Fruit fly (Drosophila melanogaster): ENCODE results near the gene Ucp4A.

Ucp4A gene

dm6 chrX:17806335-17806734, 38.4 kb upstream of the Ucp4A start:
- no peak for TF ChIP-seq CG10348 (GFP tag; IDR thresholded peaks at IDR 0.05)
- TF ChIP-seq CG8159 (tag; optimal IDR thresholded peaks at IDR 0.05) = peak; percentile 41
- peak; percentile 40 for TF ChIP-seq CG34367 (tag; optimal IDR thresholded peaks at IDR 0.05)
- TF ChIP-seq gl (tag; optimal IDR thresholded peaks at IDR 0.05) = peak; percentile 41
- TF ChIP-seq CG4496 (GFP tag; IDR thresholded peaks at IDR 0.05) = 0 out of 3 replicates have a peak, but pooled peaks have one; percentile 16
- no peak for TF ChIP-seq CG32121 (GFP tag; IDR thresholded peaks at IDR 0.05)
- TF ChIP-seq Pif1A (GFP tag; optimal IDR thresholded peaks at IDR 0.05) = peak; percentile 39
- peak; percentile 48 for TF ChIP-seq CG15710 (tag; optimal IDR thresholded peaks at IDR 0.05)
- peak; percentile 30 for TF ChIP-seq CG17806 (tag; optimal IDR thresholded peaks at IDR 0.05)
- peak; percentile 34 for TF ChIP-seq Pif1B (GFP tag; optimal IDR thresholded peaks at IDR 0.05)
- peak; percentile 60 for TF ChIP-seq CG13204 (GFP tag; optimal IDR thresholded peaks at IDR 0.05)
- TF ChIP-seq CG9948 (tag; optimal IDR thresholded peaks at IDR 0.05) = peak; percentile 23
- TF ChIP-seq D1 (tag; optimal IDR thresholded peaks at IDR 0.05) = no peak
- peak; percentile 68 for TF ChIP-seq CG12605 (GFP tag; IDR thresholded peaks at IDR 0.05)
- no peak for TF ChIP-seq CG14655 (GFP tag; optimal IDR thresholded peaks at IDR 0.05)
- TF ChIP-seq EcR (GFP tag; optimal IDR thresholded peaks at IDR 0.05) = no peak
- no peak for TF ChIP-seq rn (GFP tag; IDR thresholded peaks at IDR 0.05)

dm6 chrX:17806973-17807372, 37.8 kb upstream of the Ucp4A start:
- peak; percentile 70 for TF ChIP-seq CG14655 (GFP tag; optimal IDR thresholded peaks at IDR 0.05)
- TF ChIP-seq CG17806 (tag; optimal IDR thresholded peaks at IDR 0.05) = peak; percentile 59
- TF ChIP-seq D1 (tag; optimal IDR thresholded peaks at IDR 0.05) = peak; percentile 23
- TF ChIP-seq CG8159 (tag; optimal IDR thresholded peaks at IDR 0.05) = peak; percentile 76
- TF ChIP-seq Ets98B (GFP tag; IDR thresholded peaks at IDR 0.05) = no peak
- no peak for TF ChIP-seq CG12605 (GFP tag; IDR thresholded peaks at IDR 0.05)
- peak; percentile 49 for TF ChIP-seq CG8301 (tag; optimal IDR thresholded peaks at IDR 0.05)
- peak; percentile 69 for TF ChIP-seq CG15710 (tag; optimal IDR thresholded peaks at IDR 0.05)
- TF ChIP-seq Pif1B (GFP tag; optimal IDR thresholded peaks at IDR 0.05) = peak; percentile 37
- no peak for TF ChIP-seq Pif1A (GFP tag; optimal IDR thresholded peaks at IDR 0.05)
- no peak for TF ChIP-seq CG4496 (GFP tag; IDR thresholded peaks at IDR 0.05)
- peak; percentile 53 for TF ChIP-seq CG34367 (tag; optimal IDR thresholded peaks at IDR 0.05)
- no peak for TF ChIP-seq fd96Ca (GFP tag; IDR thresholded peaks at IDR 0.05)
- no peak for TF ChIP-seq gl (tag; optimal IDR thresholded peaks at IDR 0.05)
- TF ChIP-seq CG9948 (tag; optimal IDR thresholded peaks at IDR 0.05) = peak; percentile 70
- TF ChIP-seq Snoo (tag; optimal IDR thresholded peaks at IDR 0.05) = peak; percentile 29

DNA sequence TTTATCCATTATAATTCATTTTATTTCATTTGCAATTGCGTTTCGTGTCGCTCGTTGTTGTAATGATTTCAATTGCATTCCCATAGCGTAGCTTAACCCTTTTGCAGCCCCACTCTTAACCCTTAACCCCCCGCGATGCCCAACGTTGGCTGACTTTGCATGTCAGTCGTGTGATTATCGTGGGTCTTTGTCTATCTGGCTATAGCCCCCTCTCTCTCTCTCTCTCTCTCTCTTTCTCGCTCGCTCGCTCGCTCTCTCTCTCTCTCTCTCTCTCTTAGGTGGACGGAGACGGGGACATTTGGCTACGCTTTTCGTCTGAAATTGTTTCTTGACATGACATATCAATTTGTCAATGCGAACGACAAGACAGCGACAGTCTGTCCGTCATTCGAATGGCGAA, 32.6 kb upstream of the Ucp4A start:
- no peak for TF ChIP-seq Snoo (tag; optimal IDR thresholded peaks at IDR 0.05)
- no peak for TF ChIP-seq gl (tag; optimal IDR thresholded peaks at IDR 0.05)
- TF ChIP-seq CG32121 (GFP tag; IDR thresholded peaks at IDR 0.05) = no peak
- no peak for TF ChIP-seq Pif1A (GFP tag; optimal IDR thresholded peaks at IDR 0.05)
- TF ChIP-seq CG14655 (GFP tag; optimal IDR thresholded peaks at IDR 0.05) = no peak
- TF ChIP-seq D1 (tag; optimal IDR thresholded peaks at IDR 0.05) = no peak
- no peak for TF ChIP-seq CG8301 (tag; optimal IDR thresholded peaks at IDR 0.05)

dm6 chrX:17814783-17815182, 30.0 kb upstream of the Ucp4A start:
- TF ChIP-seq Pif1A (GFP tag; optimal IDR thresholded peaks at IDR 0.05) (peak; percentile 15), CG15710 (tag; optimal IDR thresholded peaks at IDR 0.05) (peak; percentile 46), CG13204 (GFP tag; optimal IDR thresholded peaks at IDR 0.05) (no peak), CG12605 (GFP tag; IDR thresholded peaks at IDR 0.05) (no peak), Pif1B (GFP tag; optimal IDR thresholded peaks at IDR 0.05) (no peak), CG9948 (tag; optimal IDR thresholded peaks at IDR 0.05) (peak; percentile 43), CG17806 (tag; optimal IDR thresholded peaks at IDR 0.05) (peak; percentile 50), CG8159 (tag; optimal IDR thresholded peaks at IDR 0.05) (peak; percentile 65), Snoo (tag; optimal IDR thresholded peaks at IDR 0.05) (peak; percentile 34), CG34367 (tag; optimal IDR thresholded peaks at IDR 0.05) (peak; percentile 46), gl (tag; optimal IDR thresholded peaks at IDR 0.05) (no peak), D1 (tag; optimal IDR thresholded peaks at IDR 0.05) (peak; percentile 4), CG8301 (tag; optimal IDR thresholded peaks at IDR 0.05) (peak; percentile 1)

DNA sequence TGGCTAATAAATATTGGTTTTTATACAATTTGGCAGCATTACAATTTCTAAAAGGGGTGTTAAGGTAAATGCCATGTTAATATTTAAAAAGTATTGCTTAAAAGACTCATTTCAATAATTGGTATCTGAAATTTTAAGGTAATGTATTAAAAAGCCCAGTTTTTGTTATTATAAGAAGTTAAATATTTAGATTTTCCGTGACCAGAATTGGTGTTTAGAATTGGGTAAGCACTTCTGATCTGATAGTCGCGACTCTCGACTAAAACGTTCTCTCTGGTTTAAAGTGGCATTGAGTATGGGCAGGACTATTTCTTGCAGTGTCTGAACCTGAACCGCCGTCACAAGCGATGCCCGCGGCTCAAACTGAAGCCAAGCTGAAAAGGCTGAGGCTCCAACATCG, 28.3 kb upstream of the Ucp4A start:
- TF ChIP-seq Snoo (tag; optimal IDR thresholded peaks at IDR 0.05) = peak; percentile 27
- peak; percentile 36 for TF ChIP-seq CG9948 (tag; optimal IDR thresholded peaks at IDR 0.05)
- peak; percentile 26 for TF ChIP-seq CG17806 (tag; optimal IDR thresholded peaks at IDR 0.05)
- TF ChIP-seq CG8301 (tag; optimal IDR thresholded peaks at IDR 0.05) = peak; percentile 9
- TF ChIP-seq CG12605 (GFP tag; IDR thresholded peaks at IDR 0.05) = no peak
- peak; percentile 1 for TF ChIP-seq CG34367 (tag; optimal IDR thresholded peaks at IDR 0.05)
- TF ChIP-seq CG8159 (tag; optimal IDR thresholded peaks at IDR 0.05) = peak; percentile 53
- peak; percentile 37 for TF ChIP-seq CG15710 (tag; optimal IDR thresholded peaks at IDR 0.05)
- no peak for TF ChIP-seq gl (tag; optimal IDR thresholded peaks at IDR 0.05)

dm6 chrX:17819635-17820139, 25.1 kb upstream of the Ucp4A start, which contains the start of gene CG12986:
TSS of gene CG12986 (minus strand) at chrX:17819685.
- no peak for TF ChIP-seq CG8301 (tag; optimal IDR thresholded peaks at IDR 0.05)
- no peak for TF ChIP-seq CG12605 (GFP tag; IDR thresholded peaks at IDR 0.05)
- TF ChIP-seq CG32121 (GFP tag; IDR thresholded peaks at IDR 0.05) = no peak

DNA sequence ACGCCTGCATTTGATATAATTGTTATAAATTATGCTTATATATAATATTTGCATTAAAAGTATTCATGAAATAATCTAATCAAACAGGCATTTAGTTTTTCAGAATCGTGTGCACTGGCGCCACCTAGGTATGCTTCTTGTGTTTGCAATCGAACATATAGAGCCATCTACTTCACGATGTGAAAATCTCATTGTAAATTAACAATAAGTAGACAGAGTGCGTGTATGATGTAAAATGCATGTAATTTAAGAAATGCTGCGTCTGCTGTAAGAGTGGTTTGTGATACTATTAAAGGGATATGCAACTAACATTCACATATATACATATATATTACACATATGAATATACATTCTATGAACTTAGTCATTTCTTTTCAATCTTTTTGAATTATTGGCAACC, 24.5 kb upstream of the Ucp4A start:
- TF ChIP-seq D1 (tag; optimal IDR thresholded peaks at IDR 0.05) = no peak
- TF ChIP-seq EcR (GFP tag; optimal IDR thresholded peaks at IDR 0.05) = no peak
- no peak for TF ChIP-seq Snoo (tag; optimal IDR thresholded peaks at IDR 0.05)
- no peak for TF ChIP-seq CG34367 (tag; optimal IDR thresholded peaks at IDR 0.05)
- TF ChIP-seq CG32121 (GFP tag; IDR thresholded peaks at IDR 0.05) = no peak
- TF ChIP-seq CG12605 (GFP tag; IDR thresholded peaks at IDR 0.05) = no peak
- TF ChIP-seq CG13204 (GFP tag; optimal IDR thresholded peaks at IDR 0.05) = no peak
- no peak for TF ChIP-seq rn (GFP tag; IDR thresholded peaks at IDR 0.05)
- TF ChIP-seq CG8301 (tag; optimal IDR thresholded peaks at IDR 0.05) = no peak
- TF ChIP-seq CG8159 (tag; optimal IDR thresholded peaks at IDR 0.05) = no peak
- TF ChIP-seq Ets98B (GFP tag; IDR thresholded peaks at IDR 0.05) = no peak
- TF ChIP-seq CG4496 (GFP tag; IDR thresholded peaks at IDR 0.05) = no peak
- TF ChIP-seq CG9948 (tag; optimal IDR thresholded peaks at IDR 0.05) = no peak
- no peak for TF ChIP-seq CG15710 (tag; optimal IDR thresholded peaks at IDR 0.05)
- no peak for TF ChIP-seq Pif1B (GFP tag; optimal IDR thresholded peaks at IDR 0.05)
- no peak for TF ChIP-seq gl (tag; optimal IDR thresholded peaks at IDR 0.05)
- TF ChIP-seq fd96Ca (GFP tag; IDR thresholded peaks at IDR 0.05) = no peak
